Worm (Caenorhabditis elegans): ENCODE results near the gene B0285.3.
A peak's percentile ranks its signal among the peaks of the same experiment; 100 is the strongest.

Gene B0285.3

ce11 chrIII:4321399-4321798, 21.7 kb downstream of the B0285.3 start, which contains the start of gene H38K22.7:
H38K22.7 (plus strand) TSS chrIII:4321699.
- TF ChIP-seq him-1 (tag; optimal IDR thresholded peaks at IDR 0.05), result no peak
- TF ChIP-seq W03F9.2 (tag; optimal IDR thresholded peaks at IDR 0.05), result no peak
- no peak for TF ChIP-seq dao-5 (tag; optimal IDR thresholded peaks at IDR 0.05)

ce11 chrIII:4320113-4320512, 23.0 kb downstream of the B0285.3 start, which contains the start of gene H38K22.6:
H38K22.6 (plus strand) TSS chrIII:4320413.
- TF ChIP-seq him-1 (tag; optimal IDR thresholded peaks at IDR 0.05) (no peak), dao-5 (tag; optimal IDR thresholded peaks at IDR 0.05) (no peak), W03F9.2 (tag; optimal IDR thresholded peaks at IDR 0.05) (no peak)

DNA sequence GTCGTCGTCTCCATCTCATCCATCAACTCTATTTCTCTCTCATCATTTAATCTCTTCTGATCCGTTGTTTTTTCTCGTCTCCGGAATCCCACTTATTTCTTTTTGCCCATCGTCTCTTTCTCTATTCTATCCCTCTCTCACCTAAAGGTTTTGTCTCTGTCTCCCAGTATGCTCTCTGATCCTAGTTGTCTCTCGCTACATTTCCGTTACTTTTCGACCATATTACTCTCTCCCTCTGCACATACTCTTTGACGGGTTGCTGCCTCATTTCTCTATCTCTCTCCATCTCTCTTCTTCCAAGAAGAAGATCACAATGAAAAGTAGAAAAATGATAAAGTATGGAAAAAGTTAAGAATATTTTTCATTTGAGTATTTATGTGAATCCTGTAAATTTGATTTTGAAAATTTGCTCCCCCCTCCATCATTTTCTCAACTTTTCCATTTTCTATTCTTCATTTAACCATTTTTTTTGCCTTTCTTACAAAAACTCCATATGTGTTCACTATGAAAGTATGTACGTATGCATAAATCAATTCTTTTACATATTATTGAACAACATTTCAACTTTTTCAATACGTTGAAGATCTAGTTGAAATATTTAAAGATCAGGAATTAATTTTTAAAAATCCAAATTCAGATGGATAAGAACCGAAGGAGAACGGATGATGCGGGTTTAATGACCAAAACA, 25.9 kb downstream of the B0285.3 start, which contains the start of gene tag-131:
tag-131 (plus strand) TSS at position 638 of the 688 bp plus-strand sequence.
- TF ChIP-seq him-1 (tag; optimal IDR thresholded peaks at IDR 0.05), result no peak
- TF ChIP-seq dao-5 (tag; optimal IDR thresholded peaks at IDR 0.05), result no peak
- TF ChIP-seq W03F9.2 (tag; optimal IDR thresholded peaks at IDR 0.05), result no peak

- TF ChIP-seq him-1 (tag; optimal IDR thresholded peaks at IDR 0.05) (no peak), W03F9.2 (tag; optimal IDR thresholded peaks at IDR 0.05) (no peak), dao-5 (tag; optimal IDR thresholded peaks at IDR 0.05) (no peak)
These were observed 28.6 kb downstream of the B0285.3 start for ce11 chrIII:4314502-4314901.

ce11 chrIII:4313061-4313962, 29.8 kb downstream of the B0285.3 start, which contains the start of the genes evl-14 and dcn-1:
evl-14 (minus strand) TSS chrIII:4313128.
dcn-1 (plus strand) TSS chrIII:4313912.
- TF ChIP-seq him-1 (tag; optimal IDR thresholded peaks at IDR 0.05) (no peak), dao-5 (tag; optimal IDR thresholded peaks at IDR 0.05) (no peak), W03F9.2 (tag; optimal IDR thresholded peaks at IDR 0.05) (peak; percentile 50)

DNA sequence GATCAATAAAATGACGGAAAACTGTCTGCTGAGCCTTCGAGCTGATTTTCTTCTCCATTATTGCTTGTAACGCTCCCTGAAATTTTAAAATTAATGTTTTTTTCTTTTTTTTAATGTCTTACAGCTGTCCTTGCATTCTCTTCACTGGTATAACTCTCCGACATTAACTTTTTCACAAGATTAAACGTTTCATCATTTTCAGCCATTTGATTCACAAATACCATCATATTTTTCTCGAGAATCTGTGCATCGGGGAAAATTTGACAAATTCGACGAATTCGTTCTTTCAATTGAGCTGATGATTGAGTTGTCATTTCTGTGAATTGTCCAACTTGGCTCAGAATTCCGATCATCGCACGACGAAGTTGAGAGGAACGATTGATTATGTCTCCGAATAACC, 33.8 kb downstream of the B0285.3 start:
- TF ChIP-seq W03F9.2 (tag; optimal IDR thresholded peaks at IDR 0.05) (no peak), dao-5 (tag; optimal IDR thresholded peaks at IDR 0.05) (no peak), him-1 (tag; optimal IDR thresholded peaks at IDR 0.05) (no peak)

- TF ChIP-seq dao-5 (tag; optimal IDR thresholded peaks at IDR 0.05) (no peak), him-1 (tag; optimal IDR thresholded peaks at IDR 0.05) (no peak), W03F9.2 (tag; optimal IDR thresholded peaks at IDR 0.05) (no peak)
These were observed 40.4 kb downstream of the B0285.3 start for ce11 chrIII:4302780-4303179.

DNA sequence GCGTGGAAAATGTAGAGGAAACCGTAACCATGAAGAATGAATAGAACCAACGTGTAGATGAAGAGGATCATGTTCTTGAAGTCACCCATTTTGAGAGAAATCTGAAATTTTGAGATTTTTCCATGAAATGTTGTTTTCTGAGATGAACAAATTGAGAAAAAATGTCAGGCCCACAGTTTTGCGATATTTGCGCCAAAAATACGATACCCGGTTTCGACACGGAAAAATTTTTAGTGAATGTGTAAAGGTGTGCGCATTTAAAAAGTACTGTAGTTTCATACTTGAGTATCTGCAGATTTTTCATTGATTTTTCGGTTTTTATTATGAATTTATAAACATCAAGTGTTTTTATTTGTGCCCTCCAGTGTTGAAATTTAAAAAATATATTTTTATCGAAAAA, 40.8 kb downstream of the B0285.3 start, which contains the start of gene R10E4.9:
R10E4.9 (minus strand) TSS at position 101 of the 400 bp plus-strand sequence.
- TF ChIP-seq W03F9.2 (tag; optimal IDR thresholded peaks at IDR 0.05) (no peak), him-1 (tag; optimal IDR thresholded peaks at IDR 0.05) (no peak), dao-5 (tag; optimal IDR thresholded peaks at IDR 0.05) (no peak)

ce11 chrIII:4300989-4301498, 42.1 kb downstream of the B0285.3 start, which contains the start of gene R10E4.11:
R10E4.11 (minus strand) TSS chrIII:4301039.
- TF ChIP-seq him-1 (tag; optimal IDR thresholded peaks at IDR 0.05), result no peak

- TF ChIP-seq dao-5 (tag; optimal IDR thresholded peaks at IDR 0.05) (no peak), W03F9.2 (tag; optimal IDR thresholded peaks at IDR 0.05) (no peak), him-1 (tag; optimal IDR thresholded peaks at IDR 0.05) (no peak)
These were observed 48.8 kb downstream of the B0285.3 start, which contains the start of the genes nth-1 and R10E4.7 for ce11 chrIII:4294153-4294862. nth-1 (minus strand) TSS chrIII:4294253. R10E4.7 (plus strand) TSS chrIII:4294812.

DNA sequence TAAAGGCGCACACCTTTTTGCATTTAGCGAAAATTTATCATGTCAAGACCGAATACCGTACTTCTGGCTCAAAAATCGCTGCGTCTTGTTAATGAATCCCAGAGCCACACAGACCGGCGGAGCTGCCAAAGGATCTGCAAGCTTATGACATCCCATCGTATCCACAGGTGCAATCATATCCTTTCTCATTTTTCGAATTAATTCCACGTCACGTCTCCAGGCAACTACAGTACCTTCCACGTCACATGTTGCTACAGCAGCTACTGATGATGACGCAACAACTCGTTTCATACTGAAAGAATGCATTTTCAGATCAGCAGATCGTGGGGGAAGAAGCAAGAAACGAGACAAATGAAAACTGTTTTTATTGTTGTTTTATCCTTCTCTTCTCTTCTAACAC, 50.0 kb downstream of the B0285.3 start, which contains the start of gene R10E4.6:
R10E4.6 (plus strand) TSS at position 301 of the 400 bp plus-strand sequence.
- TF ChIP-seq W03F9.2 (tag; optimal IDR thresholded peaks at IDR 0.05), result no peak
- no peak for TF ChIP-seq dao-5 (tag; optimal IDR thresholded peaks at IDR 0.05)
- no peak for TF ChIP-seq him-1 (tag; optimal IDR thresholded peaks at IDR 0.05)

Measured in whole organism, L4/young adult.